Worm (Caenorhabditis elegans) whole organism, late embryonic: ENCODE results near the gene epn-1.

Experiments
- F13H6.1 ChIP-seq: sonication (generic microtip); optimal IDR thresholded peaks from 2 replicates; lab custom pipeline; 2016; ENCODE audit warnings: missing genetic modification characterization, missing compliant biosample characterization
- ceh-2 ChIP-seq: sonication (generic microtip); optimal IDR thresholded peaks from 2 replicates; lab custom pipeline; 2016; ENCODE audit warnings: missing genotype, missing genetic modification characterization, missing compliant biosample characterization
- ceh-24 ChIP-seq: sonication (generic microtip); optimal IDR thresholded peaks from 2 replicates; lab custom pipeline; 2016; ENCODE audit warnings: mild to moderate bottlenecking, missing genetic modification characterization, missing compliant biosample characterization
- gmeb-2 ChIP-seq: sonication (generic microtip); optimal IDR thresholded peaks from 2 replicates; lab custom pipeline; 2016; ENCODE audit warnings: missing genetic modification characterization, inconsistent platforms, missing compliant biosample characterization
- lin-11 ChIP-seq: fragments of 200-800 bp; sonication (Bioruptor generic); optimal IDR thresholded peaks from 2 replicates; lab custom pipeline; 2018; ENCODE audit warnings: mild to moderate bottlenecking, missing genetic modification characterization, missing compliant biosample characterization
- madf-2 ChIP-seq: sonication (generic microtip); optimal IDR thresholded peaks from 2 replicates; lab custom pipeline; 2017; ENCODE audit warnings: missing genetic modification characterization, missing compliant biosample characterization
- nhr-232 ChIP-seq: sonication (generic microtip); optimal IDR thresholded peaks from 2 replicates; lab custom pipeline; 2016; ENCODE audit warnings: missing genetic modification characterization, missing compliant biosample characterization
- sox-4 ChIP-seq: sonication (generic microtip); optimal IDR thresholded peaks from 2 replicates; lab custom pipeline; 2017; ENCODE audit warnings: mild to moderate bottlenecking, missing genetic modification characterization, inconsistent platforms, missing compliant biosample characterization
- syd-9 ChIP-seq: sonication (generic microtip); optimal IDR thresholded peaks from 2 replicates; lab custom pipeline; 2016; ENCODE audit warnings: mild to moderate bottlenecking, missing genetic modification characterization, moderate library complexity, missing compliant biosample characterization
- ttx-3 ChIP-seq: sonication (generic microtip); optimal IDR thresholded peaks from 2 replicates; lab custom pipeline; 2016; ENCODE audit warnings: missing genetic modification reagents, missing genetic modification characterization, missing compliant biosample characterization
- unc-55 ChIP-seq: sonication (generic microtip); optimal IDR thresholded peaks from 2 replicates; lab custom pipeline; 2017; ENCODE audit warnings: missing biosample characterization, missing genetic modification reagents, missing genetic modification characterization

epn-1 gene

DNA sequence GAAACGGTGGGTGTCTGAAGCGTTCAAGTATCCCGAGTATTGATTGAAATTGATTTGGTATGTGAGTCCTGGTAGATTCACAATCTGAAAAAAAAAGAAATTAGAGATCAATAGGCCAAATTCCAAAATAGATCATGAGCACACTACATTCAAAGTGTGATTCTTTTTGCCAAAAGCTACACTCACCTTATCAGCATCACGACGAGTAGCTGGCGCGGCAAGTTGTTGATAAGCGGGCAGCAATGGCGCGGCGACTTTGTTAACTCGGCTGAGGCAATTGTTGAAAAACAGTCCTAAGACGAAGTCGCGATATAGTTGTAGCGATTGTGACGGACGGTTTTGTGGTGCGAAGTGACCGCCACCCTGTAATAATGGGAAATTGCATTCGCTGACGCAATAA, 49.3 kb downstream of the epn-1 start:
- no peak for TF ChIP-seq nhr-232 (tag; lab: Kevin White, UChicago)
- no peak for TF ChIP-seq F13H6.1 (tag; lab: Kevin White, UChicago)
- no peak for TF ChIP-seq ceh-24 (tag; lab: Kevin White, UChicago)
- no peak for TF ChIP-seq gmeb-2 (tag; lab: Kevin White, UChicago)
- TF ChIP-seq, all 69 proteins: peak for 0

DNA sequence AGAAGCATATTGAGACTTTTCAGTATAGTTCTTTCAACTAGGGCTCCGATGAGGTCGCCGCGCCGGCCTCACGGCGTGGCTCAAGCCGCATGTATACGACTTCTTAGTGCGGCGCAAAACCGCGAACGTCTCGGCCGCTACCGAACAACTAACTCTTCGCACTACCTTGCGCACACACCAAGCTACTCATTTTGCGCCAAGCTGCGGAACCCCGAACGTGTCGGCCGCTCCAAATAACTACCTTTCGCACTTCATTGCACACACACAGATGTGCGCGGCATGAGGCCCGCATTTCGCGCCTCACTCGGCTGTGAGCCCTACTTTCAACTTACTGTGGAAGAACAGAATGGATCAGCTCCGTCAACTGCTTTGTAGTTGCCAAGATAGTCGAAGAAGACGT, 50.5 kb downstream of the epn-1 start:
- TF ChIP-seq ttx-3 (tag; lab: Kevin White, UChicago) (no peak), sox-4 (tag; lab: Kevin White, UChicago) (no peak), syd-9 (tag; lab: Kevin White, UChicago) (no peak), ceh-2 (tag; lab: Kevin White, UChicago) (no peak), madf-2 (no peak), nhr-232 (tag; lab: Kevin White, UChicago) (no peak), unc-55 (GFP tag; lab: Kevin White, UChicago) (no peak), lin-11 (no peak)
- TF ChIP-seq, all 69 proteins: peak for 0
